Worm (Caenorhabditis elegans) whole organism, L2 larva: ENCODE measurements around the gene C01G6.3.

ENCODE experiments used
- aly-2 ChIP-seq: fragments of 150-350 bp; optimal IDR thresholded peaks from 2 replicates; lab custom pipeline; 2014; ENCODE audit warnings: missing biosample characterization, missing genetic modification characterization
- ama-1 ChIP-seq: fragments of 150-350 bp; optimal IDR thresholded peaks from 2 replicates; lab custom pipeline; 2018; ENCODE audit warnings: inconsistent platforms
- ceh-82 ChIP-seq: fragments of 150-350 bp; optimal IDR thresholded peaks from 2 replicates; lab custom pipeline; 2014; ENCODE audit warnings: missing biosample characterization, missing genetic modification characterization
- egl-27 ChIP-seq: sonication (generic microtip); optimal IDR thresholded peaks from 3 replicates; lab custom pipeline; 2017; ENCODE audit warnings: missing biosample characterization, missing genetic modification reagents, missing genetic modification characterization
- fos-1 ChIP-seq: fragments of 150-350 bp; optimal IDR thresholded peaks from 2 replicates; lab custom pipeline; 2014; ENCODE audit warnings: missing biosample characterization, missing genetic modification characterization
- lsy-2 ChIP-seq, 2 experiments: fragments of 150-350 bp in 1 of 2; sonication (generic microtip) in 1 of 2; optimal IDR thresholded peaks; 2 replicates each; lab custom pipeline; 2014 to 2017; ENCODE audit warnings: missing biosample characterization in 2 of 2, missing genetic modification characterization in 2 of 2
- mbf-1 ChIP-seq: sonication (generic microtip); optimal IDR thresholded peaks from 2 replicates; lab custom pipeline; 2017; ENCODE audit warnings: missing biosample characterization, missing genetic modification characterization
- mdl-1 ChIP-seq, 2 experiments: fragments of 150-350 bp in 1 of 2; sonication (generic microtip) in 1 of 2; optimal IDR thresholded peaks; 2 replicates each; lab custom pipeline; 2017; ENCODE audit warnings: missing biosample characterization in 2 of 2, missing genetic modification characterization in 2 of 2
- nhr-6 ChIP-seq: fragments of 150-350 bp; optimal IDR thresholded peaks from 2 replicates; lab custom pipeline; 2014; ENCODE audit warnings: missing biosample characterization, missing genetic modification characterization
- snpc-4 ChIP-seq: fragments of 150-350 bp; optimal IDR thresholded peaks from 2 replicates; lab custom pipeline; 2014; ENCODE audit warnings: missing biosample characterization, missing genetic modification characterization
- ztf-11 ChIP-seq: sonication (generic microtip); optimal IDR thresholded peaks from 2 replicates; lab custom pipeline; 2017; ENCODE audit warnings: missing biosample characterization, missing genetic modification characterization

DNA sequence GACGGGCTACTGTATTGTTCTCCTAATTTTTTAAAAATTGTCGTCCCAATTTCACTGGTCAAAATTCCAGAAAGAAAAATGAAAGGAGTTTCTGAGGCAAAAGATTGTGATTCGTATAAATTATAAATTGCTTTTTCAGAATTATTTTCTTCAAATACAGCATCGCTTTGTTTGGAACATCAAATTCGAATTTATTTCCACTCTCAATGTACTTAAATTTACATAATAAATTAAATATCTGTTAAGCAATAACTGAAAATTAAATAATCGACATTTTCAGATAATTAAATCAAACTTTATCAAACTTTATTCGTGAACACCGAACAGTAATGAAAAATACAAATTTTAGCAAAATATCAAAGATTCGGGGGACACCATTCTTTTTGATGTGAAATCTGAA lies 5.0 kb downstream of the C01G6.3 start:
- TF ChIP-seq ama-1 (lab: Kevin White, UChicago) (no peak), fos-1 (tag; lab: Kevin White, UChicago) (no peak), mdl-1 (tag; optimal IDR thresholded peaks at IDR 0.05; lab: Kevin White, UChicago) (no peak), mbf-1 (tag; lab: Kevin White, UChicago) (no peak), snpc-4 (no peak), aly-2 (tag; lab: Kevin White, UChicago) (no peak), nhr-6 (tag; lab: Kevin White, UChicago) (no peak), ztf-11 (tag; lab: Kevin White, UChicago) (no peak), lsy-2 (tag; optimal IDR thresholded peaks at IDR 0.05; lab: Kevin White, UChicago) (no peak), ceh-82 (tag; lab: Kevin White, UChicago) (no peak), egl-27 (tag; lab: Kevin White, UChicago) (no peak)
